Fruit fly (Drosophila melanogaster) whole organism, embryonic: ENCODE measurements around the gene CG14082.
A peak's percentile ranks its signal among the peaks of the same experiment; 100 is the strongest.

ENCODE experiments used
- Ada2b ChIP-seq: fragments of 200-800 bp; sonication (Bioruptor generic); IDR thresholded peaks from 2 replicates; pipeline ENCODE4 v1.3.6; 2022; ENCODE audit warnings: missing biosample characterization, missing genetic modification characterization
- Awh ChIP-seq: fragments of 200-800 bp; sonication (Bioruptor generic); IDR thresholded peaks from 2 replicates; pipeline ENCODE4, ENCODE4 v1.3.6; 2022; ENCODE audit warnings: missing biosample characterization, missing genetic modification characterization
- CG10274 ChIP-seq: fragments of 200-800 bp; sonication (Bioruptor generic); optimal IDR thresholded peaks from 3 replicates; lab custom pipeline; 2017; ENCODE audit warnings: missing biosample characterization, mild to moderate bottlenecking, missing genetic modification characterization
- CG12744 ChIP-seq: fragments of 200-800 bp; sonication (Bioruptor generic); optimal IDR thresholded peaks from 2 replicates; lab custom pipeline; 2016; ENCODE audit warnings: missing biosample characterization, missing genetic modification characterization
- CG13775 ChIP-seq: fragments of 200-800 bp; sonication (Bioruptor generic); optimal IDR thresholded peaks from 3 replicates; lab custom pipeline; 2017; ENCODE audit warnings: missing biosample characterization, mild to moderate bottlenecking, missing genetic modification characterization
- CG17359 ChIP-seq: fragments of 200-800 bp; sonication (Bioruptor generic); optimal IDR thresholded peaks from 3 replicates; lab custom pipeline; 2018; ENCODE audit warnings: missing biosample characterization, mild to moderate bottlenecking, missing genetic modification characterization, moderate library complexity
- CG2678 ChIP-seq: fragments of 200-800 bp; sonication (Bioruptor generic); optimal IDR thresholded peaks from 3 replicates; lab custom pipeline; 2019; ENCODE audit warnings: missing biosample characterization, mild to moderate bottlenecking, missing genetic modification characterization, moderate library complexity
- CG31441 ChIP-seq: fragments of 200-800 bp; sonication (Bioruptor generic); IDR thresholded peaks from 2 replicates; pipeline ENCODE4 v1.3.6; 2022; ENCODE audit warnings: missing biosample characterization, missing genetic modification characterization
- CG3163 ChIP-seq: fragments of 200-800 bp; sonication (Bioruptor generic); optimal IDR thresholded peaks from 3 replicates; lab custom pipeline; 2016; ENCODE audit warnings: missing biosample characterization, missing genetic modification characterization
- CG3407 ChIP-seq: fragments of 200-800 bp; sonication (Bioruptor generic); optimal IDR thresholded peaks from 2 replicates; lab custom pipeline; 2018; ENCODE audit warnings: missing biosample characterization, mild to moderate bottlenecking, missing genetic modification characterization
- CG34224 ChIP-seq: fragments of 200-800 bp; sonication (Bioruptor generic); IDR thresholded peaks from 3 replicates; pipeline ENCODE4 v1.3.6; 2022; ENCODE audit warnings: missing biosample characterization, missing genetic modification characterization; ENCODE audit not compliant: partially characterized antibody
- CG4360 ChIP-seq: fragments of 200-800 bp; sonication (Bioruptor generic); IDR thresholded peaks from 2 replicates; pipeline ENCODE4 v1.3.6; 2022; ENCODE audit warnings: missing biosample characterization, missing genetic modification characterization
- CG6175 ChIP-seq: fragments of 200-800 bp; sonication (Bioruptor generic); IDR thresholded peaks from 3 replicates; pipeline ENCODE4 v1.3.6; 2022; ENCODE audit warnings: missing biosample characterization, missing genetic modification characterization
- CG6254 ChIP-seq: fragments of 200-800 bp; sonication (Bioruptor generic); optimal IDR thresholded peaks from 3 replicates; lab custom pipeline; 2017; ENCODE audit warnings: mild to moderate bottlenecking, missing biosample characterization, missing genetic modification reagents, missing genetic modification characterization
- CG8290 ChIP-seq, 3 experiments: fragments of 200-800 bp; sonication (Bioruptor generic); optimal IDR thresholded peaks; 2 replicates each; lab custom pipeline; 2016 to 2019; ENCODE audit warnings: missing biosample characterization in 3 of 3, missing genetic modification characterization in 3 of 3, mild to moderate bottlenecking in 2 of 3, moderate library complexity in 1 of 3
- CG8924 ChIP-seq: fragments of 200-800 bp; optimal IDR thresholded peaks from 3 replicates; lab custom pipeline; 2019; ENCODE audit warnings: missing biosample characterization, mild to moderate bottlenecking, missing genetic modification characterization, moderate library complexity
- Dll ChIP-seq: fragments of 200-800 bp; sonication (Bioruptor generic); IDR thresholded peaks from 4 replicates; pipeline ENCODE4 v1.3.6; 2022; ENCODE audit warnings: missing biosample characterization, missing genetic modification characterization; ENCODE audit not compliant: partially characterized antibody
- Doc2 ChIP-seq: fragments of 200-800 bp; sonication (Bioruptor generic); IDR thresholded peaks from 2 replicates; pipeline ENCODE4 v1.3.6; 2022; ENCODE audit warnings: missing biosample characterization, missing genetic modification characterization
- Doc3 ChIP-seq: fragments of 200-800 bp; sonication (Bioruptor generic); IDR thresholded peaks from 3 replicates; pipeline ENCODE4 v1.3.6; 2022; ENCODE audit warnings: missing biosample characterization, missing genetic modification characterization; ENCODE audit not compliant: partially characterized antibody
- Ets65A ChIP-seq: fragments of 200-800 bp; sonication (Bioruptor generic); peaks from one replicate; lab custom pipeline; 2016; ENCODE audit warnings: missing biosample characterization, missing genetic modification characterization
- Fer1 ChIP-seq: fragments of 200-800 bp; sonication (Bioruptor generic); optimal IDR thresholded peaks from 2 replicates; lab custom pipeline; 2017; ENCODE audit warnings: missing biosample characterization, mild to moderate bottlenecking, missing genetic modification characterization
- HLHmδ ChIP-seq: fragments of 200-800 bp; sonication (Bioruptor generic); optimal IDR thresholded peaks from 2 replicates; lab custom pipeline; 2018; ENCODE audit warnings: missing biosample characterization, mild to moderate bottlenecking, missing genetic modification characterization, moderate library complexity
- Opbp ChIP-seq: fragments of 200-800 bp; sonication (Bioruptor generic); IDR thresholded peaks from 3 replicates; pipeline ENCODE4 v1.3.6; 2022; ENCODE audit warnings: missing biosample characterization, missing genetic modification characterization; ENCODE audit not compliant: partially characterized antibody
- bab2 ChIP-seq: fragments of 200-800 bp; sonication (Bioruptor generic); optimal IDR thresholded peaks from 2 replicates; lab custom pipeline; 2016; ENCODE audit warnings: missing biosample characterization, missing genetic modification characterization
- chm ChIP-seq: fragments of 200-800 bp; sonication (Bioruptor generic); IDR thresholded peaks from 2 replicates; pipeline ENCODE4 v1.3.6; 2022; ENCODE audit warnings: missing biosample characterization, missing genetic modification characterization
- disco-r ChIP-seq: fragments of 200-800 bp; sonication (Bioruptor generic); optimal IDR thresholded peaks from 2 replicates; lab custom pipeline; 2016; ENCODE audit warnings: missing biosample characterization, missing genetic modification characterization
- exex ChIP-seq: fragments of 200-800 bp; sonication (Bioruptor generic); optimal IDR thresholded peaks from 4 replicates; lab custom pipeline; 2018; ENCODE audit warnings: missing biosample characterization, mild to moderate bottlenecking, missing genetic modification characterization, moderate library complexity
- gem ChIP-seq: fragments of 200-800 bp; sonication (Bioruptor generic); optimal IDR thresholded peaks from 2 replicates; lab custom pipeline; 2019; ENCODE audit warnings: missing biosample characterization, mild to moderate bottlenecking, missing genetic modification characterization, moderate library complexity
- grn ChIP-seq: fragments of 200-800 bp; sonication (Bioruptor generic); optimal IDR thresholded peaks from 3 replicates; lab custom pipeline; 2017; ENCODE audit warnings: missing biosample characterization, missing genetic modification characterization
- gro ChIP-seq: fragments of 200-800 bp; sonication (Bioruptor generic); optimal IDR thresholded peaks from 2 replicates; lab custom pipeline; 2016; ENCODE audit warnings: missing biosample characterization, missing genetic modification characterization
- hkb ChIP-seq, 2 experiments: fragments of 200-800 bp in 1 of 2; fragments of >200 bp in 1 of 2; sonication (Bioruptor generic) in 1 of 2; IDR thresholded peaks in 1 of 2; optimal IDR thresholded peaks in 1 of 2; 2 replicates each; pipeline versions ENCODE4 v1.3.6 to Lab custom; 2017 to 2022; ENCODE audit warnings: missing biosample characterization in 1 of 2, missing genetic modification characterization in 1 of 2
- lab ChIP-seq: fragments of 200-800 bp; sonication (Bioruptor generic); optimal IDR thresholded peaks from 3 replicates; lab custom pipeline; 2017; ENCODE audit warnings: missing biosample characterization, missing genetic modification characterization, mild to moderate bottlenecking, moderate library complexity, missing genetic modification reagents
- nerfin-1 ChIP-seq: fragments of 200-800 bp; sonication (Bioruptor generic); optimal IDR thresholded peaks from 3 replicates; lab custom pipeline; 2019; ENCODE audit warnings: missing biosample characterization, mild to moderate bottlenecking, missing genetic modification characterization, moderate library complexity
- pan ChIP-seq, 4 experiments: fragments of >200 bp in 3 of 4; fragments of 200-800 bp in 1 of 4; sonication (Bioruptor generic) in 1 of 4; optimal IDR thresholded peaks in 3 of 4; IDR thresholded peaks in 1 of 4; 2 replicates each; pipeline versions ENCODE4 v1.3.6 to Lab custom; 2017 to 2022; ENCODE audit warnings: missing biosample characterization in 2 of 4, missing genetic modification characterization in 2 of 4, mixed read lengths in 1 of 4
- phol ChIP-seq: fragments of 200-800 bp; sonication (Bioruptor generic); optimal IDR thresholded peaks from 3 replicates; lab custom pipeline; 2018; ENCODE audit warnings: missing biosample characterization, mild to moderate bottlenecking, missing genetic modification characterization, moderate library complexity
- pita ChIP-seq: fragments of 200-800 bp; sonication (Bioruptor generic); optimal IDR thresholded peaks from 2 replicates; lab custom pipeline; 2017; ENCODE audit warnings: missing biosample characterization, mild to moderate bottlenecking, missing genetic modification characterization
- sd ChIP-seq: fragments of 200-800 bp; sonication (Bioruptor generic); optimal IDR thresholded peaks from 3 replicates; lab custom pipeline; 2018; ENCODE audit warnings: missing biosample characterization, mild to moderate bottlenecking, missing genetic modification characterization, moderate library complexity
- sens-2 ChIP-seq: fragments of 200-800 bp; sonication (Bioruptor generic); IDR thresholded peaks from 2 replicates; pipeline ENCODE4 v1.3.6; 2022; ENCODE audit warnings: missing biosample characterization, missing genetic modification characterization
- sna ChIP-seq: fragments of 200-800 bp; sonication (Bioruptor generic); IDR thresholded peaks from 2 replicates; pipeline ENCODE4 v1.3.6; 2022; ENCODE audit warnings: missing biosample characterization, missing genetic modification characterization; ENCODE audit not compliant: partially characterized antibody
- sqz ChIP-seq: fragments of 200-800 bp; sonication (Bioruptor generic); optimal IDR thresholded peaks from 3 replicates; lab custom pipeline; 2018; ENCODE audit warnings: missing biosample characterization, mild to moderate bottlenecking, missing genetic modification characterization
- sr ChIP-seq: fragments of 200-800 bp; sonication (Bioruptor generic); IDR thresholded peaks from 3 replicates; pipeline ENCODE4 v1.3.6; 2022; ENCODE audit warnings: missing biosample characterization, missing genetic modification characterization
- tna ChIP-seq: fragments of 200-800 bp; sonication (Bioruptor generic); IDR thresholded peaks from 2 replicates; pipeline ENCODE4 v1.3.6; 2022; ENCODE audit warnings: missing biosample characterization, missing genetic modification characterization; ENCODE audit not compliant: partially characterized antibody
- wek ChIP-seq: fragments of 200-800 bp; sonication (Bioruptor generic); optimal IDR thresholded peaks from 3 replicates; lab custom pipeline; 2018; ENCODE audit warnings: missing biosample characterization, mild to moderate bottlenecking, missing genetic modification characterization, moderate library complexity
- zen ChIP-seq: fragments of 200-800 bp; sonication (Bioruptor generic); optimal IDR thresholded peaks from 3 replicates; lab custom pipeline; 2018; ENCODE audit warnings: missing biosample characterization, mild to moderate bottlenecking, missing genetic modification characterization, moderate library complexity
- zen2 ChIP-seq: fragments of 200-800 bp; sonication (Bioruptor generic); IDR thresholded peaks from 3 replicates; pipeline ENCODE4 v1.3.6; 2022; ENCODE audit warnings: missing biosample characterization, missing genetic modification characterization; ENCODE audit not compliant: partially characterized antibody
- zf30C ChIP-seq: fragments of 200-800 bp; sonication (Bioruptor generic); optimal IDR thresholded peaks from 3 replicates; lab custom pipeline; 2018; ENCODE audit warnings: missing biosample characterization, mild to moderate bottlenecking, missing genetic modification characterization

The CG14082 gene

dm6 chr3L:19171321-19172191 is 32.8 kb upstream of the CG14082 start (continued):
- TF ChIP-seq pan (optimal IDR thresholded peaks at IDR 0.05; lab: Kevin White, UChicago): no peak
- TF ChIP-seq pan (GFP tag; optimal IDR thresholded peaks at IDR 0.05 in 1 of 2, IDR thresholded peaks at IDR 0.05 in 1 of 2): no peak
- TF ChIP-seq Opbp: no peak
- TF ChIP-seq zen2: peak; percentile 54; the same call in 1 of the 3 replicates
- TF ChIP-seq chm (GFP tag; lab: Robert Waterston, UW): peak; percentile 5; the same call in 1 of the 2 replicates
- no peak for TF ChIP-seq CG3407 (GFP tag; lab: Kevin White, UChicago)
- TF ChIP-seq Awh (GFP tag; lab: Robert Waterston, UW): 0 out of 2 replicates have a peak, but pooled peaks have one; percentile 24
- TF ChIP-seq gro (GFP tag; lab: Kevin White, UChicago): peak; percentile 42
- no peak for TF ChIP-seq tna (GFP tag; lab: Robert Waterston, UW)
- TF ChIP-seq grn: peak; percentile 86
- TF ChIP-seq phol (tag; lab: Kevin White, UChicago): no peak
- TF ChIP-seq Ets65A (GFP tag; lab: Kevin White, UChicago): peak; percentile 20
- TF ChIP-seq sqz: peak; percentile 38
- no peak for TF ChIP-seq hkb (optimal IDR thresholded peaks at IDR 0.05; lab: Kevin White, UChicago)
- TF ChIP-seq hkb (GFP tag; IDR thresholded peaks at IDR 0.05; lab: Robert Waterston, UW): 0 out of 2 replicates have a peak, but pooled peaks have one; percentile 23
- TF ChIP-seq CG3163 (GFP tag; lab: Kevin White, UChicago): peak; percentile 84
- peak; percentile 49 for TF ChIP-seq CG4360 (GFP tag; lab: Robert Waterston, UW)
- TF ChIP-seq pita (GFP tag; lab: Kevin White, UChicago): no peak
- no peak for TF ChIP-seq CG31441 (GFP tag; lab: Robert Waterston, UW)
- TF ChIP-seq CG13775 (GFP tag; lab: Kevin White, UChicago): no peak
- peak; percentile 62; the same call in 2 of the 3 replicates for TF ChIP-seq CG34224 (GFP tag; lab: Robert Waterston, UW)
- TF ChIP-seq sd (tag; lab: Kevin White, UChicago): no peak
- TF ChIP-seq CG17359 (tag; lab: Kevin White, UChicago): no peak
- no peak for TF ChIP-seq disco-r (GFP tag; lab: Kevin White, UChicago)
- peak; percentile 26 for TF ChIP-seq HLHmδ (GFP tag; lab: Kevin White, UChicago)
- TF ChIP-seq CG8290 (GFP tag; optimal IDR thresholded peaks at IDR 0.05; lab: Kevin White, UChicago): peak; percentile 71
- peak in 1 of 2 experiments; percentile 46 for TF ChIP-seq CG8290 (tag; optimal IDR thresholded peaks at IDR 0.05; lab: Kevin White, UChicago)
- TF ChIP-seq CG12744: no peak
- TF ChIP-seq zen (tag; lab: Kevin White, UChicago): peak; percentile 44
- TF ChIP-seq nerfin-1: peak; percentile 35
- no peak for TF ChIP-seq CG8924 (tag; lab: Kevin White, UChicago)
- peak; percentile 11 for TF ChIP-seq Fer1
- TF ChIP-seq sens-2: no peak
- peak; percentile 96 for TF ChIP-seq CG6254 (GFP tag; lab: Kevin White, UChicago)
- TF ChIP-seq Doc3 (GFP tag; lab: Robert Waterston, UW): no peak
- TF ChIP-seq exex (tag; lab: Kevin White, UChicago): peak; percentile 31
- TF ChIP-seq sna (GFP tag; lab: Robert Waterston, UW): peak; percentile 29; the same call in 1 of the 2 replicates
- no peak for TF ChIP-seq bab2
- peak; percentile 47 for TF ChIP-seq lab (GFP tag; lab: Kevin White, UChicago)
- peak; percentile 71 for TF ChIP-seq zf30C (GFP tag; lab: Kevin White, UChicago)
- TF ChIP-seq Ada2b (GFP tag; lab: Robert Waterston, UW): no peak
- TF ChIP-seq CG10274 (GFP tag; lab: Kevin White, UChicago): no peak
- TF ChIP-seq Doc2 (GFP tag; lab: Robert Waterston, UW): no peak
- TF ChIP-seq Dll: peak; percentile 56; the same call in 3 of the 4 replicates
- TF ChIP-seq wek (GFP tag; lab: Kevin White, UChicago): no peak
- TF ChIP-seq CG6175 (GFP tag; lab: Robert Waterston, UW): no peak
- TF ChIP-seq sr (GFP tag; lab: Robert Waterston, UW): no peak
- no peak for TF ChIP-seq CG2678 (tag; lab: Kevin White, UChicago)
- TF ChIP-seq gem: no peak
